Worm (Caenorhabditis elegans) whole organism, late embryonic: ENCODE measurements around the gene E04F6.10.

Experiments
- F13H6.1 ChIP-seq: sonication (generic microtip); optimal IDR thresholded peaks from 2 replicates; lab custom pipeline; 2016; ENCODE audit warnings: missing genetic modification characterization, missing compliant biosample characterization
- T23F11.4 ChIP-seq: fragments of 200-800 bp; sonication (Bioruptor generic); optimal IDR thresholded peaks from 2 replicates; lab custom pipeline; 2018; ENCODE audit warnings: mild to moderate bottlenecking, missing genetic modification characterization, missing compliant biosample characterization
- Y22D7AL.16 ChIP-seq: sonication (generic microtip); optimal IDR thresholded peaks from 2 replicates; lab custom pipeline; 2016; ENCODE audit warnings: missing genetic modification characterization, missing compliant biosample characterization
- ama-1 ChIP-seq: fragments of 150-350 bp; optimal IDR thresholded peaks from 2 replicates; lab custom pipeline; 2014
- ceh-6 ChIP-seq: fragments of 200-800 bp; sonication (Bioruptor generic); optimal IDR thresholded peaks from 2 replicates; lab custom pipeline; 2018; ENCODE audit warnings: mild to moderate bottlenecking, missing genetic modification characterization, missing compliant biosample characterization
- ceh-9 ChIP-seq: sonication (generic microtip); optimal IDR thresholded peaks from 2 replicates; lab custom pipeline; 2016; ENCODE audit warnings: mild to moderate bottlenecking, missing genetic modification characterization, inconsistent platforms, missing compliant biosample characterization
- ets-4 ChIP-seq: sonication (generic microtip); optimal IDR thresholded peaks from 2 replicates; lab custom pipeline; 2016; ENCODE audit warnings: missing genetic modification characterization, missing compliant biosample characterization
- mec-3 ChIP-seq: sonication (generic microtip); optimal IDR thresholded peaks from 2 replicates; lab custom pipeline; 2016; ENCODE audit warnings: borderline replicate concordance, missing genetic modification characterization, missing compliant biosample characterization
- pha-2 ChIP-seq: sonication (generic microtip); optimal IDR thresholded peaks from 2 replicates; lab custom pipeline; 2017; ENCODE audit warnings: mild to moderate bottlenecking, missing genetic modification characterization, missing compliant biosample characterization
- pha-4 ChIP-seq: fragments of 150-350 bp; optimal IDR thresholded peaks from 2 replicates; lab custom pipeline; 2018; ENCODE audit warnings: missing biosample characterization, missing genetic modification reagents, missing genetic modification characterization
- unc-42 ChIP-seq: sonication (generic microtip); optimal IDR thresholded peaks from 2 replicates; lab custom pipeline; 2016; ENCODE audit warnings: missing genotype, missing genetic modification characterization, missing compliant biosample characterization
- unc-55 ChIP-seq: sonication (generic microtip); optimal IDR thresholded peaks from 2 replicates; lab custom pipeline; 2017; ENCODE audit warnings: missing biosample characterization, missing genetic modification reagents, missing genetic modification characterization

ce11 chrII:7195541-7195940 lies 21.4 kb downstream of the E04F6.10 start, which contains the start of gene acdh-12:
- no peak for TF ChIP-seq unc-42 (tag; lab: Kevin White, UChicago)
- no peak for TF ChIP-seq F13H6.1
- TF ChIP-seq pha-2 (tag; lab: Kevin White, UChicago): no peak
- TF ChIP-seq ceh-6: no peak
- TF ChIP-seq T23F11.4 (GFP tag; lab: Kevin White, UChicago): no peak
- no peak for TF ChIP-seq unc-55 (GFP tag; lab: Kevin White, UChicago)
- no peak for TF ChIP-seq ceh-9 (tag; lab: Kevin White, UChicago)
- TF ChIP-seq pha-4 (tag; lab: Kevin White, UChicago): no peak
- TF ChIP-seq ama-1: no peak
- TF ChIP-seq Y22D7AL.16 (tag; lab: Kevin White, UChicago): no peak
- TF ChIP-seq ets-4 (tag; lab: Kevin White, UChicago): no peak
- TF ChIP-seq mec-3: no peak
